Worm (Caenorhabditis elegans) whole organism, mixed stage, embryonic: ENCODE data around the gene rpl-29.

ENCODE experiments used
- M03D4.4 ChIP-seq: sonication (generic microtip); optimal IDR thresholded peaks from 2 replicates; lab custom pipeline; 2017; ENCODE audit warnings: mild to moderate bottlenecking, missing genetic modification characterization, missing compliant biosample characterization
- bed-3 ChIP-seq: fragments of 200-800 bp; sonication (Bioruptor generic); optimal IDR thresholded peaks from 3 replicates; lab custom pipeline; 2018; ENCODE audit warnings: mild to moderate bottlenecking, missing genetic modification characterization, moderate library complexity, missing compliant biosample characterization
- blmp-1 ChIP-seq: fragments of 150-350 bp; optimal IDR thresholded peaks from 2 replicates; lab custom pipeline; 2014; ENCODE audit warnings: missing biosample characterization, missing genetic modification characterization
- ceh-39 ChIP-seq: fragments of 150-350 bp; optimal IDR thresholded peaks from 2 replicates; lab custom pipeline; 2014; ENCODE audit warnings: missing biosample characterization, missing genetic modification characterization
- ceh-43 ChIP-seq: fragments of 200-800 bp; sonication (Bioruptor generic); optimal IDR thresholded peaks from 2 replicates; lab custom pipeline; 2018; ENCODE audit warnings: mild to moderate bottlenecking, missing genetic modification characterization, moderate library complexity, missing compliant biosample characterization
- ceh-83 ChIP-seq: fragments of 200-800 bp; sonication (Bioruptor generic); optimal IDR thresholded peaks from 2 replicates; lab custom pipeline; 2018; ENCODE audit warnings: mild to moderate bottlenecking, missing genetic modification characterization, missing compliant biosample characterization
- ces-1 ChIP-seq: fragments of 150-350 bp; optimal IDR thresholded peaks from 2 replicates; lab custom pipeline; 2014; ENCODE audit warnings: missing biosample characterization, missing genetic modification reagents, missing genetic modification characterization
- cnd-1 ChIP-seq: fragments of 200-800 bp; sonication (Bioruptor generic); optimal IDR thresholded peaks from 2 replicates; lab custom pipeline; 2018; ENCODE audit warnings: mild to moderate bottlenecking, missing genetic modification characterization, missing compliant biosample characterization
- elt-1 ChIP-seq: sonication (generic microtip); optimal IDR thresholded peaks from 2 replicates; lab custom pipeline; 2017; ENCODE audit warnings: missing genetic modification characterization, mild to moderate bottlenecking, missing compliant biosample characterization, antibody characterized with exemption, moderate library complexity, borderline replicate concordance; ENCODE audit not compliant: insufficient read depth
- elt-3 ChIP-seq: fragments of 150-350 bp; optimal IDR thresholded peaks from 2 replicates; lab custom pipeline; 2014; ENCODE audit warnings: missing biosample characterization, missing genetic modification characterization
- ham-2 ChIP-seq: fragments of 200-800 bp; sonication (Bioruptor generic); optimal IDR thresholded peaks from 2 replicates; lab custom pipeline; 2018; ENCODE audit warnings: mild to moderate bottlenecking, missing genetic modification characterization, missing compliant biosample characterization
- hlh-1 ChIP-seq: fragments of 150-350 bp; optimal IDR thresholded peaks from 2 replicates; lab custom pipeline; 2014; ENCODE audit warnings: missing biosample characterization, missing genetic modification reagents, missing genetic modification characterization
- lin-13 ChIP-seq: fragments of 150-350 bp; optimal IDR thresholded peaks from 2 replicates; lab custom pipeline; 2014; ENCODE audit warnings: missing biosample characterization, missing genetic modification characterization
- lin-32 ChIP-seq: fragments of 200-800 bp; sonication (Bioruptor generic); optimal IDR thresholded peaks from 2 replicates; lab custom pipeline; 2018; ENCODE audit warnings: mild to moderate bottlenecking, missing genetic modification characterization, missing compliant biosample characterization
- lsy-2 ChIP-seq: fragments of 150-350 bp; optimal IDR thresholded peaks from 2 replicates; lab custom pipeline; 2014; ENCODE audit warnings: missing biosample characterization, missing genetic modification characterization
- mab-5 ChIP-seq: fragments of 150-350 bp; optimal IDR thresholded peaks from 2 replicates; lab custom pipeline; 2014; ENCODE audit warnings: missing biosample characterization, missing genetic modification characterization
- mep-1 ChIP-seq: fragments of 150-350 bp; optimal IDR thresholded peaks from 2 replicates; lab custom pipeline; 2017; ENCODE audit warnings: missing biosample characterization, missing genetic modification reagents, missing genetic modification characterization, inconsistent platforms
- mls-2 ChIP-seq: sonication (generic microtip); optimal IDR thresholded peaks from 2 replicates; lab custom pipeline; 2016; ENCODE audit warnings: mild to moderate bottlenecking, missing genetic modification characterization, moderate library complexity, missing compliant biosample characterization
- nhr-12 ChIP-seq: fragments of 150-350 bp; optimal IDR thresholded peaks from 2 replicates; lab custom pipeline; 2014; ENCODE audit warnings: missing biosample characterization, missing genetic modification characterization
- nhr-2 ChIP-seq: fragments of 150-350 bp; optimal IDR thresholded peaks from 2 replicates; lab custom pipeline; 2014; ENCODE audit warnings: missing biosample characterization, missing genetic modification characterization
- nhr-237 ChIP-seq: fragments of 150-350 bp; optimal IDR thresholded peaks from 2 replicates; lab custom pipeline; 2014; ENCODE audit warnings: missing biosample characterization, missing genetic modification characterization
- nhr-28 ChIP-seq: fragments of 150-350 bp; optimal IDR thresholded peaks from 2 replicates; lab custom pipeline; 2014; ENCODE audit warnings: missing biosample characterization, missing genetic modification characterization
- nhr-76 ChIP-seq: sonication (generic microtip); optimal IDR thresholded peaks from 2 replicates; lab custom pipeline; 2017; ENCODE audit warnings: missing biosample characterization, missing genetic modification characterization
- pha-4 ChIP-seq: fragments of 150-350 bp; optimal IDR thresholded peaks from 2 replicates; lab custom pipeline; 2018; ENCODE audit warnings: missing biosample characterization, missing genetic modification reagents, missing genetic modification characterization
- sem-2 ChIP-seq: fragments of 200-800 bp; sonication (Bioruptor generic); optimal IDR thresholded peaks from 2 replicates; lab custom pipeline; 2018; ENCODE audit warnings: mild to moderate bottlenecking, missing genetic modification characterization, missing compliant biosample characterization
- snpc-4 ChIP-seq: fragments of 150-350 bp; optimal IDR thresholded peaks from 2 replicates; lab custom pipeline; 2014; ENCODE audit warnings: missing biosample characterization, missing genetic modification characterization
- sptf-1 ChIP-seq: sonication (generic microtip); optimal IDR thresholded peaks from 2 replicates; lab custom pipeline; 2017; ENCODE audit warnings: mild to moderate bottlenecking, missing genetic modification characterization, moderate library complexity, missing compliant biosample characterization
- tbx-8 ChIP-seq: fragments of 200-800 bp; sonication (Bioruptor generic); optimal IDR thresholded peaks from 2 replicates; lab custom pipeline; 2018; ENCODE audit warnings: mild to moderate bottlenecking, missing genetic modification characterization, moderate library complexity, missing compliant biosample characterization
- unc-120 ChIP-seq: sonication (generic microtip); optimal IDR thresholded peaks from 2 replicates; lab custom pipeline; 2017; ENCODE audit warnings: missing genetic modification characterization, missing compliant biosample characterization; ENCODE audit not compliant: poor library complexity, severe bottlenecking
- unc-39 ChIP-seq: fragments of 150-350 bp; optimal IDR thresholded peaks from 2 replicates; lab custom pipeline; 2014; ENCODE audit warnings: missing biosample characterization, missing genetic modification characterization
- unc-62 ChIP-seq: fragments of 150-350 bp; optimal IDR thresholded peaks from 2 replicates; lab custom pipeline; 2014; ENCODE audit warnings: missing biosample characterization, missing genetic modification reagents, missing genetic modification characterization
- zip-8 ChIP-seq: fragments of 150-350 bp; optimal IDR thresholded peaks from 2 replicates; lab custom pipeline; 2014; ENCODE audit warnings: missing biosample characterization, missing genetic modification characterization
- ztf-11 ChIP-seq: fragments of 150-350 bp; optimal IDR thresholded peaks from 2 replicates; lab custom pipeline; 2014; ENCODE audit warnings: missing biosample characterization, missing genetic modification characterization

Gene rpl-29

DNA sequence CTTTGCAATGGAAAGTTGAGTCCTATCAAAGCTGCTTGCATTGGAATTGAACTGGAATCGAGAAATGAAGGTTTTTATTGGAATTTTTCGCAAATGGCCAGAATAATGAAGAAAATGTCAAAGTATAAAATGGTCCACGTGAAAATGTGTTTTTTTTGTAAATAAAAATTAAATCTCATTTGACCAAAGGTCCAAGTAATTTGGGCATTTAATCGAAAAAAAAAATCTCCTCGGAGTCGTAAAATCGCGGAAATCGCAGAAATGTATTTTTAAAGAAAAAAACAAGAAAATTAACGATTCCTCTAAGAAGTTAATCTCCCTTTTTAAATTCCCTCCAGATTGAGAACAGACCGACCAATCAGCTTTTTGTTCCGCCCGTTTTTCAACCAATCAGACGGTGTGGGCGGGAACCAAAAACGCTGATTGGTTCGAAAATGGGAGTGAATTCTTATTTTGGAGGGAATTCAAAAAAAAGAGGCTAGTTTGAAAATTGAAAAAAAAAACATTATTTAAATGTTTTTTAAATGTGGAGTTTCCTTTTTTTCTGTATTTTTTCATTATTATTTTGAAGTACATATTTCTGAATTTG is 5.4 kb upstream of the rpl-29 start, which contains the start of gene prdh-1:
prdh-1 (minus strand) TSS at position 51 of the 589 bp plus-strand sequence.
- TF ChIP-seq mls-2 (tag; lab: Kevin White, UChicago) (no peak), nhr-28 (tag; lab: Kevin White, UChicago) (no peak), hlh-1 (no peak), nhr-12 (tag; lab: Kevin White, UChicago) (no peak), unc-62 (GFP tag; lab: Kevin White, UChicago) (no peak), snpc-4 (tag; lab: Kevin White, UChicago) (no peak), bed-3 (GFP tag; lab: Kevin White, UChicago) (no peak), ztf-11 (tag; lab: Kevin White, UChicago) (no peak), sptf-1 (tag; lab: Kevin White, UChicago) (no peak), nhr-237 (tag; lab: Kevin White, UChicago) (no peak), pha-4 (tag; lab: Kevin White, UChicago) (no peak), ceh-83 (no peak), ceh-39 (no peak), elt-3 (tag; lab: Kevin White, UChicago) (no peak), nhr-2 (no peak), lin-13 (tag; lab: Kevin White, UChicago) (no peak), unc-39 (no peak), lin-32 (GFP tag; lab: Kevin White, UChicago) (no peak), lsy-2 (tag; lab: Kevin White, UChicago) (no peak)

DNA sequence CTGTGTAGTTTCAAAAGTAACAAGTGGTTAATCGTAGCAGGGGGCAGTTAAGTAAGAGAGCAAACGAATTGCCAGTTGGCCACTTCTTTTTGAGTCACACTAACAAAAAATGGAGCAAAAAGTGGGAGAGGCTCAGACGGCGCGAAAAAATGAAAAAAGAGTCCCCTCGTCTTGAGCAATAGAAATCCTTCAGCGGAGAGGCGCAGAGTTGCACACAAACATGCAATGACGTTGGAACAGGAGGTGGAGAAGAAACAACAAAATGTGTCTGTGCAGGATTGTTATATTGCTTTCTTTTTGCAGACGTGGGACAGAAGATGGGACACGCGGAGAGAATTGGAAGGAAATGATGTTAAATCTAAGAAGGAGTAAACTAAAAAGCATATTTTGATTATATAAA is 4.3 kb upstream of the rpl-29 start:
- no peak for TF ChIP-seq nhr-28 (tag; lab: Kevin White, UChicago)
- TF ChIP-seq hlh-1: peak; percentile 15
- no peak for TF ChIP-seq sptf-1 (tag; lab: Kevin White, UChicago)
- TF ChIP-seq ces-1 (GFP tag; lab: Kevin White, UChicago): peak; percentile 57

DNA sequence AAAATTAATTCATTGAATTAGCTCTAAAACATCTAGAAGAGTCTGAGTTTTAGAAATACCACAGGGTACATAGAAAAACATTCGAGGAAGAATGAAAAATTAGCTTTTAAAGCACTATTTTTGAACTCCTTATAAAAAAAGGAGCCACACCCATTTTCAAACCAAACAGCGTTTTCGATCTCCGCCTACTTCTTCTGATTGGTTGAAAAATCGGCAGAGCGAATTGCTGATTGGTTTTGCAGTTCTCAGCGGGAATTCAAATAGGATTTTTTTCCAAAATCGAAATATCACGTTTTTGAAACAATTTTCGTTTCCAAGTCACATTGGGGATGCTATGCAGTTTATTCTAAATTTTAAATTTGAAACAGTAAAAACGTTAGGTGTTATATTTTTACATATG is 3.9 kb upstream of the rpl-29 start:
- TF ChIP-seq ztf-11 (tag; lab: Kevin White, UChicago) (no peak), mep-1 (no peak), sem-2 (GFP tag; lab: Kevin White, UChicago) (no peak), lsy-2 (tag; lab: Kevin White, UChicago) (no peak), nhr-12 (tag; lab: Kevin White, UChicago) (no peak)

DNA sequence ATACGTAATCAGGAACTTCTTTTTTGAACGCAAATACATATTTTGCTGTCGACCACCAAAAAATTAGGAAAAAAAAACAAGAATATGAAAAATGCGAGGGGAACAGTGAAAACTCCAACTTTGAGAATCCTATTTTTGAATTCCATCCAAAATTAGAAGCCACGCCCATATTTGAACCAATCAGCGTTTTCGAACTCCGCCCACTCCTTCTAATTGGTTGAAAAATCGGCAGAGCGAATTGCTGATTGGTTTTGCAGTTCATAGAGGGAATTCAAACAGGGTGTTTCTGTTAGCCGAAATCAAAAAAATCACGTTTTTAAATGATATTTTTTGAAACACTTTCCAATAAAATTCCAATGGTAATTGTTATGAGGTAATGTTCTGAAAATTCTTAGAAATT is 3.3 kb upstream of the rpl-29 start:
- TF ChIP-seq sptf-1 (tag; lab: Kevin White, UChicago) (no peak), snpc-4 (tag; lab: Kevin White, UChicago) (no peak), ceh-43 (GFP tag; lab: Kevin White, UChicago) (no peak), blmp-1 (tag; lab: Kevin White, UChicago) (no peak), sem-2 (GFP tag; lab: Kevin White, UChicago) (no peak), pha-4 (tag; lab: Kevin White, UChicago) (no peak), unc-120 (no peak), M03D4.4 (tag; lab: Kevin White, UChicago) (no peak), lin-13 (tag; lab: Kevin White, UChicago) (no peak), cnd-1 (tag; lab: Kevin White, UChicago) (no peak), ceh-39 (no peak), nhr-76 (tag; lab: Kevin White, UChicago) (no peak)

DNA sequence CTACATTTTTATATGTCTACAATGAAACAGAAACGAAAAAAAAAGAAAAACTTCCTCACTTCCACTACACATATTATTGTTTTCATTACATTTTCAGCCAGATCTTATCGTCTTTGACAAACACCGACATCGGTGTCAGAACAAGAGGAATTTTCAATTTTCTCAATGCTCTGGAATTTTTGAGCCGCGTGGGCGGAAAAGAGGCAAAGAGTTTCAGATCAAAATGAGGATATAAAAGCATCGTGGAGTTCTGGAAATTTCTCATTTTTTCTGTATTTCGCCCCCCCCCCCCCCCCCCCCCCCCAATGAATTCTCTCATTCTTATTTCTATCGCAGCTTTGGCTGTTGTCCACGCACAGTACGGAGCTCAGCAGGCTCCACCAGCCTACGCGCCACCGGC is 2.2 kb upstream of the rpl-29 start, which contains the start of gene B0513.4:
B0513.4 (plus strand) TSS at position 301 of the 400 bp plus-strand sequence.
- TF ChIP-seq cnd-1 (tag; lab: Kevin White, UChicago): no peak
- no peak for TF ChIP-seq hlh-1
- TF ChIP-seq tbx-8 (GFP tag; lab: Kevin White, UChicago): no peak
- TF ChIP-seq elt-3 (tag; lab: Kevin White, UChicago): no peak
- no peak for TF ChIP-seq zip-8
- TF ChIP-seq elt-1 (tag; lab: Kevin White, UChicago): no peak
- TF ChIP-seq sptf-1 (tag; lab: Kevin White, UChicago): no peak
- TF ChIP-seq nhr-28 (tag; lab: Kevin White, UChicago): no peak
- TF ChIP-seq mab-5 (tag; lab: Kevin White, UChicago): no peak
- TF ChIP-seq nhr-237 (tag; lab: Kevin White, UChicago): no peak
- TF ChIP-seq ham-2: no peak
- no peak for TF ChIP-seq M03D4.4 (tag; lab: Kevin White, UChicago)
- no peak for TF ChIP-seq mep-1
- TF ChIP-seq unc-120: no peak
- TF ChIP-seq, all 35 proteins: peak for 0
